Fruit fly (Drosophila melanogaster): ENCODE measurements around the gene CG33223.

dm6 chrX:8457532-8457931 lies 26.2 kb downstream of the CG33223 start, which contains the start of gene CG32713:
- TF ChIP-seq CG16813 (GFP tag; IDR thresholded peaks at IDR 0.05; ENCODE audit: partially characterized antibody) (no peak), Spps (tag; optimal IDR thresholded peaks at IDR 0.05) (no peak), wek (GFP tag; optimal IDR thresholded peaks at IDR 0.05) (no peak), sens-2 (GFP tag; IDR thresholded peaks at IDR 0.05) (no peak), Fer1 (GFP tag; optimal IDR thresholded peaks at IDR 0.05) (no peak), tio (GFP tag; optimal IDR thresholded peaks at IDR 0.05) (no peak), Dfd (GFP tag; optimal IDR thresholded peaks at IDR 0.05) (no peak), NFAT (GFP tag; IDR thresholded peaks at IDR 0.05) (no peak), toy (GFP tag; IDR thresholded peaks at IDR 0.05) (no peak)
